Worm (Caenorhabditis elegans) whole organism, L2 larva: Measurements from ENCODE around the gene R10E8.8.
A peak's percentile ranks its signal among the peaks of the same experiment; 100 is the strongest.
"Not testable (repeated sequence)": the region's sequence is repeated elsewhere in the genome, so short reads cannot be mapped to it uniquely, and the experiment has no call there.

Experiments used
- F13H6.1 ChIP-seq: sonication (generic microtip); optimal IDR thresholded peaks from 2 replicates; lab custom pipeline; 2016; ENCODE audit warnings: missing genetic modification characterization, missing compliant biosample characterization
- Y55F3AM.14 ChIP-seq: fragments of 200-800 bp; sonication (Bioruptor generic); optimal IDR thresholded peaks from 2 replicates; lab custom pipeline; 2018; ENCODE audit warnings: mild to moderate bottlenecking, missing genetic modification characterization, missing compliant biosample characterization
- ZK546.5 ChIP-seq: sonication (generic microtip); optimal IDR thresholded peaks from 2 replicates; lab custom pipeline; 2017; ENCODE audit warnings: missing biosample characterization, missing genetic modification characterization
- alr-1 ChIP-seq: fragments of 150-350 bp; optimal IDR thresholded peaks from 2 replicates; lab custom pipeline; 2014; ENCODE audit warnings: missing biosample characterization, missing genetic modification characterization
- aly-2 ChIP-seq: fragments of 150-350 bp; optimal IDR thresholded peaks from 2 replicates; lab custom pipeline; 2014; ENCODE audit warnings: missing biosample characterization, missing genetic modification characterization
- ama-1 ChIP-seq: fragments of 150-350 bp; optimal IDR thresholded peaks from 2 replicates; lab custom pipeline; 2018; ENCODE audit warnings: inconsistent platforms
- blmp-1 ChIP-seq: sonication (generic microtip); optimal IDR thresholded peaks from 2 replicates; lab custom pipeline; 2017; ENCODE audit warnings: missing genetic modification characterization, mild to moderate bottlenecking, missing compliant biosample characterization, antibody characterized with exemption, moderate library complexity; ENCODE audit not compliant: insufficient read depth
- ceh-16 ChIP-seq: fragments of 150-350 bp; optimal IDR thresholded peaks from 2 replicates; lab custom pipeline; 2014; ENCODE audit warnings: missing biosample characterization, missing genetic modification characterization
- crh-2 ChIP-seq: sonication (generic microtip); optimal IDR thresholded peaks from 2 replicates; lab custom pipeline; 2017; ENCODE audit warnings: missing biosample characterization, missing genetic modification characterization
- egl-27 ChIP-seq: sonication (generic microtip); optimal IDR thresholded peaks from 3 replicates; lab custom pipeline; 2017; ENCODE audit warnings: missing biosample characterization, missing genetic modification reagents, missing genetic modification characterization
- elt-1 ChIP-seq: fragments of 150-350 bp; optimal IDR thresholded peaks from 2 replicates; lab custom pipeline; 2014; ENCODE audit warnings: missing biosample characterization, missing genetic modification characterization
- elt-3 ChIP-seq: sonication (generic microtip); optimal IDR thresholded peaks from 2 replicates; lab custom pipeline; 2017; ENCODE audit warnings: missing biosample characterization, missing genetic modification characterization
- fos-1 ChIP-seq: fragments of 150-350 bp; optimal IDR thresholded peaks from 2 replicates; lab custom pipeline; 2014; ENCODE audit warnings: missing biosample characterization, missing genetic modification characterization
- gmeb-1 ChIP-seq: fragments of 150-350 bp; optimal IDR thresholded peaks from 2 replicates; lab custom pipeline; 2014; ENCODE audit warnings: missing biosample characterization, missing genetic modification characterization
- lin-11 ChIP-seq: fragments of 150-350 bp; sonication (generic microtip); optimal IDR thresholded peaks from 2 replicates; lab custom pipeline; 2014; ENCODE audit warnings: missing biosample characterization, missing genetic modification characterization, inconsistent platforms, mixed read lengths
- lin-39 ChIP-seq: fragments of 150-350 bp; optimal IDR thresholded peaks from 2 replicates; lab custom pipeline; 2014; ENCODE audit warnings: missing biosample characterization, missing genetic modification reagents, missing genetic modification characterization
- mab-5 ChIP-seq: fragments of 150-350 bp; optimal IDR thresholded peaks from 2 replicates; lab custom pipeline; 2014; ENCODE audit warnings: missing biosample characterization, missing genetic modification characterization
- nhr-12 ChIP-seq: fragments of 150-350 bp; optimal IDR thresholded peaks from 2 replicates; lab custom pipeline; 2014; ENCODE audit warnings: missing biosample characterization, missing genetic modification characterization
- nhr-129 ChIP-seq: fragments of 150-350 bp; optimal IDR thresholded peaks from 2 replicates; lab custom pipeline; 2014; ENCODE audit warnings: missing biosample characterization, missing genetic modification characterization
- nhr-21 ChIP-seq: fragments of 150-350 bp; optimal IDR thresholded peaks from 2 replicates; lab custom pipeline; 2014; ENCODE audit warnings: missing biosample characterization, missing genetic modification characterization
- nhr-23 ChIP-seq: fragments of 150-350 bp; optimal IDR thresholded peaks from 2 replicates; lab custom pipeline; 2014; ENCODE audit warnings: missing biosample characterization, missing genetic modification reagents, missing genetic modification characterization
- nhr-6 ChIP-seq: fragments of 150-350 bp; optimal IDR thresholded peaks from 2 replicates; lab custom pipeline; 2014; ENCODE audit warnings: missing biosample characterization, missing genetic modification characterization
- peb-1 ChIP-seq: fragments of 150-350 bp; optimal IDR thresholded peaks from 2 replicates; lab custom pipeline; 2014; ENCODE audit warnings: missing biosample characterization, missing genetic modification characterization
- skn-1 ChIP-seq: sonication (generic microtip); optimal IDR thresholded peaks from 2 replicates; lab custom pipeline; 2017; ENCODE audit warnings: missing biosample characterization, missing genetic modification characterization
- sma-3 ChIP-seq: sonication (generic microtip); optimal IDR thresholded peaks from 2 replicates; lab custom pipeline; 2016; ENCODE audit warnings: missing genetic modification reagents, missing genetic modification characterization, missing compliant biosample characterization
- unc-39 ChIP-seq: fragments of 150-350 bp; optimal IDR thresholded peaks from 2 replicates; lab custom pipeline; 2014; ENCODE audit warnings: missing biosample characterization, missing genetic modification characterization
- ztf-1 ChIP-seq: fragments of 200-800 bp; sonication (Bioruptor generic); conservative IDR thresholded peaks from 2 replicates; pipeline ENCODE4 v1.3.6; 2022; ENCODE audit warnings: missing genetic modification characterization, missing compliant biosample characterization
- ztf-11 ChIP-seq: sonication (generic microtip); optimal IDR thresholded peaks from 2 replicates; lab custom pipeline; 2017; ENCODE audit warnings: missing biosample characterization, missing genetic modification characterization

Gene R10E8.8

ce11 chrV:18252239-18252638 lies 10.8 kb upstream of the R10E8.8 start, which contains the start of gene R10E8.1:
TSS of gene R10E8.1 (minus strand) at chrV:18252416.
- TF ChIP-seq nhr-129 (no peak), fos-1 (tag; lab: Kevin White, UChicago) (peak; percentile 73), ceh-16 (no peak), skn-1 (tag; lab: Kevin White, UChicago) (no peak), elt-3 (no peak), crh-2 (tag; lab: Kevin White, UChicago) (peak; percentile 4), peb-1 (tag; lab: Kevin White, UChicago) (no peak), aly-2 (no peak)
- TF ChIP-seq, all 48 proteins: peak for 2

- TF ChIP-seq ZK546.5 (tag; lab: Kevin White, UChicago) (no peak), fos-1 (tag; lab: Kevin White, UChicago) (peak; percentile 79)
These were observed 4.6 kb upstream of the R10E8.8 start for ce11 chrV:18246077-18246476.

- TF ChIP-seq fos-1 (tag; lab: Kevin White, UChicago) (peak; percentile 22), ama-1 (no peak)
These were observed 2.9 kb upstream of the R10E8.8 start for ce11 chrV:18244408-18244807.

ce11 chrV:18243227-18243626 lies 1.8 kb upstream of the R10E8.8 start:
- TF ChIP-seq egl-27 (tag; lab: Kevin White, UChicago) (no peak), lin-11 (no peak), aly-2 (no peak), sma-3 (no peak), alr-1 (tag; lab: Kevin White, UChicago) (no peak), blmp-1 (no peak), nhr-6 (tag; lab: Kevin White, UChicago) (no peak), mab-5 (no peak), ztf-1 (GFP tag; lab: Robert Waterston, UW) (no peak), nhr-23 (tag; lab: Kevin White, UChicago) (no peak), ztf-11 (tag; lab: Kevin White, UChicago) (no peak), Y55F3AM.14 (GFP tag; lab: Kevin White, UChicago) (no peak), ama-1 (no peak), unc-39 (no peak), lin-39 (no peak)

- TF ChIP-seq peb-1 (tag; lab: Kevin White, UChicago): no peak
These were observed 4.7 kb downstream of the R10E8.8 start, which contains the start of gene R10E8.3 for ce11 chrV:18236714-18237288. TSS of gene R10E8.3 (minus strand) at chrV:18236764.

- TF ChIP-seq ztf-11 (tag; lab: Kevin White, UChicago) (no peak), F13H6.1 (tag; lab: Kevin White, UChicago) (no peak), aly-2 (no peak), sma-3 (no peak), nhr-12 (tag; lab: Kevin White, UChicago) (no peak), nhr-21 (tag; lab: Kevin White, UChicago) (no peak), peb-1 (tag; lab: Kevin White, UChicago) (no peak)
These were observed 5.7 kb downstream of the R10E8.8 start for ce11 chrV:18235808-18236207.

ce11 chrV:18224353-18224752 lies 17.1 kb downstream of the R10E8.8 start, which contains the start of gene F16H6.10:
TSS of gene F16H6.10 (minus strand) at chrV:18224453.
- TF ChIP-seq skn-1 (tag; lab: Kevin White, UChicago): no peak
- TF ChIP-seq mab-5: no peak
- TF ChIP-seq elt-1 (tag; lab: Kevin White, UChicago): no peak
- TF ChIP-seq Y55F3AM.14 (GFP tag; lab: Kevin White, UChicago): no peak

ce11 chrV:18216784-18217183 lies 24.7 kb downstream of the R10E8.8 start, which contains the start of gene F16H6.9:
TSS of gene F16H6.9 (plus strand) at chrV:18217084.
- TF ChIP-seq ceh-16; gmeb-1 (tag; lab: Kevin White, UChicago); nhr-129: not testable (repeated sequence)
